Worm (Caenorhabditis elegans): Measurements from ENCODE around the gene btb-2.

- TF ChIP-seq pha-4 (tag; optimal IDR thresholded peaks at IDR 0.05) (no peak), nhr-237 (tag; optimal IDR thresholded peaks at IDR 0.05) (no peak), ces-1 (GFP tag; optimal IDR thresholded peaks at IDR 0.05) (no peak), nhr-12 (tag; optimal IDR thresholded peaks at IDR 0.05) (no peak), zip-8 (tag; optimal IDR thresholded peaks at IDR 0.05) (peak; percentile 65), unc-39 (tag; optimal IDR thresholded peaks at IDR 0.05) (no peak), unc-62 (GFP tag; optimal IDR thresholded peaks at IDR 0.05) (no peak), nhr-76 (tag; optimal IDR thresholded peaks at IDR 0.05) (no peak), snpc-4 (tag; optimal IDR thresholded peaks at IDR 0.05) (no peak), mab-5 (tag; optimal IDR thresholded peaks at IDR 0.05) (no peak), elt-1 (tag; optimal IDR thresholded peaks at IDR 0.05; ENCODE audit: borderline replicate concordance, insufficient read depth) (peak; percentile 69), lsy-2 (tag; optimal IDR thresholded peaks at IDR 0.05) (no peak), nhr-28 (tag; optimal IDR thresholded peaks at IDR 0.05) (no peak)
These were observed 7.3 kb downstream of the btb-2 start for ce11 chrII:6409098-6409497.
